Worm (Caenorhabditis elegans): ENCODE data around the gene dim-1.

dim-1 gene

DNA sequence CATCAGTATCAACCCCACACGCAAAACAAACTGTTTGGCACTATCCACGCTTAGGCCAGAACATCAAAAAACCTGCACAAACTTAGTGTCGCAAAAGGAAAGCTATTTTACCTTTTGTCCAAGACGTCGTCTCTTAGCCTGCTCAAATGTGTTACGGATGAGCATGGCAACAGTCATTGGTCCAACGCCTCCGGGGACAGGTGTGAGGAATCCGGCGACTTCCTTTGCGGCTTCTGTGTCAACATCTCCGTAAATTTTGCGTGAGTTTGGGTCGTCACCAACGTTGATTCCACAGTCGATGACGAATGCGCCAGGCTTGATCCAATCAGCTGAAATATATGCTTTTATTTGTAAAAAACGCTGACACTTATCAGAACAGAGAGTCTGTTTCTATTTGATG, 26.6 kb upstream of the dim-1 start:
- TF ChIP-seq ama-1 (optimal IDR thresholded peaks at IDR 0.05) = no peak
- TF ChIP-seq ets-7 (tag; optimal IDR thresholded peaks at IDR 0.05) = no peak
- no peak for TF ChIP-seq F13C5.2 (tag; optimal IDR thresholded peaks at IDR 0.05)
- TF ChIP-seq flt-1 (GFP tag; IDR thresholded peaks at IDR 0.05) = no peak
- no peak for TF ChIP-seq tbx-11 (GFP tag; IDR thresholded peaks at IDR 0.05)
- no peak for TF ChIP-seq tra-4 (tag; optimal IDR thresholded peaks at IDR 0.05)
- no peak for TF ChIP-seq ceh-13 (GFP tag; optimal IDR thresholded peaks at IDR 0.05)
- TF ChIP-seq aly-1 (tag; optimal IDR thresholded peaks at IDR 0.05) = no peak
- no peak for TF ChIP-seq scrt-1 (GFP tag; IDR thresholded peaks at IDR 0.05)
- no peak for TF ChIP-seq tbx-37 (GFP tag; conservative IDR thresholded peaks at IDR 0.05)
- TF ChIP-seq hnd-1 (tag; optimal IDR thresholded peaks at IDR 0.05) = no peak
- TF ChIP-seq hmbx-1 (tag; optimal IDR thresholded peaks at IDR 0.05) = no peak
- TF ChIP-seq pes-1 (GFP tag; IDR thresholded peaks at IDR 0.05) = no peak

DNA sequence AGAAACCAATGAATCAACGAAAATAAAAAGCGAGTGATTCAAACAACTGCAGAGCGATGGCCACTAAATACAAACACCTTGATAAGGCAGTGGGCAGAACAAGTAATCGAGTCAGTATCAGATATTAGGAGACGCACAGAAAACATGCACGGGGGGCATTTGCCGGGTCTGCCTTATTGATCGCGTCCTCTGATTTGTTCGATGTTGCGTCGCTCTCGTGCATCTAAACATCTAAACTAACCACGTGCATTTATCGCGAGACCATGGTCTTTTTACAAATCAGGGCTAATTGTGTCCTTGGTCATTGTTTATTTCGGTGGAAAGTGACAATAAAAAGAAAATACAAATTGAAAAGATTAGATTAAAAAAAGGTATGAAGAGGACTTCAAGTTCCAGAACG, 25.9 kb upstream of the dim-1 start, which contains the start of gene K07E3.4:
Gene K07E3.4, minus strand, starts transcription at position 100 of the 400 bp plus-strand sequence.
- no peak for TF ChIP-seq scrt-1 (GFP tag; IDR thresholded peaks at IDR 0.05)
- no peak for TF ChIP-seq tbx-11 (GFP tag; IDR thresholded peaks at IDR 0.05)
- no peak for TF ChIP-seq B0310.2 (tag; optimal IDR thresholded peaks at IDR 0.05)
- no peak for TF ChIP-seq hmbx-1 (tag; optimal IDR thresholded peaks at IDR 0.05)
- TF ChIP-seq tbx-37 (GFP tag; conservative IDR thresholded peaks at IDR 0.05) = no peak
- no peak for TF ChIP-seq ama-1 (optimal IDR thresholded peaks at IDR 0.05)
- TF ChIP-seq F13C5.2 (tag; optimal IDR thresholded peaks at IDR 0.05) = no peak
- TF ChIP-seq aly-1 (tag; optimal IDR thresholded peaks at IDR 0.05) = no peak
- TF ChIP-seq hmg-4 (GFP tag; optimal IDR thresholded peaks at IDR 0.05) = no peak
- no peak for TF ChIP-seq ceh-13 (GFP tag; optimal IDR thresholded peaks at IDR 0.05)
- TF ChIP-seq pes-1 (GFP tag; IDR thresholded peaks at IDR 0.05) = no peak

DNA sequence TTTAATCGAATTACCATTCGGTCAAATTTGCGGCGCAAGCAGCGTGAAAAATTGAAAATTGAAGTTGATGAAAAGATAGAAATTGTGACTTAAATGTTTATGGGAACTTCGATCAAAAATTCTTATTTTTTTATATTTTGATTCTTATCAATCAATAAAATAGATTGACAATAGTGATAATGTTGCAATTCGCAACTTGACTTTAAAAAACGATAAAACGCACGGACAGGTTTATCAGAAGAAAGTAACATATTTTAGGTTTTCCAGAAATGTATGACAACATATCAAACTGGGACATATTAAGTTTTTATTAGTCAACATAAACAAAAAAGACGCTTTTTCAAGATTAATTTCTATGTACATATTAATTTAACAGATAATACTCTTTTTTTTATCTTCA, 25.3 kb upstream of the dim-1 start:
- no peak for TF ChIP-seq ceh-13 (GFP tag; optimal IDR thresholded peaks at IDR 0.05)
- no peak for TF ChIP-seq aly-1 (tag; optimal IDR thresholded peaks at IDR 0.05)
- TF ChIP-seq hnd-1 (tag; optimal IDR thresholded peaks at IDR 0.05) = no peak
- TF ChIP-seq tbx-37 (GFP tag; conservative IDR thresholded peaks at IDR 0.05) = no peak
- TF ChIP-seq tra-4 (tag; optimal IDR thresholded peaks at IDR 0.05) = no peak
- TF ChIP-seq F13C5.2 (tag; optimal IDR thresholded peaks at IDR 0.05) = no peak
- no peak for TF ChIP-seq hmbx-1 (tag; optimal IDR thresholded peaks at IDR 0.05)
- TF ChIP-seq tbx-11 (GFP tag; IDR thresholded peaks at IDR 0.05) = no peak
- no peak for TF ChIP-seq hmg-4 (GFP tag; optimal IDR thresholded peaks at IDR 0.05)
- no peak for TF ChIP-seq ceh-36 (tag; optimal IDR thresholded peaks at IDR 0.05)
- no peak for TF ChIP-seq ets-7 (tag; optimal IDR thresholded peaks at IDR 0.05)
- no peak for TF ChIP-seq flt-1 (GFP tag; IDR thresholded peaks at IDR 0.05)
- no peak for TF ChIP-seq ama-1 (optimal IDR thresholded peaks at IDR 0.05)
- TF ChIP-seq sea-1 (GFP tag; conservative IDR thresholded peaks at IDR 0.05) = no peak
- no peak for TF ChIP-seq scrt-1 (GFP tag; IDR thresholded peaks at IDR 0.05)
- no peak for TF ChIP-seq B0310.2 (tag; optimal IDR thresholded peaks at IDR 0.05)
- no peak for TF ChIP-seq pes-1 (GFP tag; IDR thresholded peaks at IDR 0.05)

DNA sequence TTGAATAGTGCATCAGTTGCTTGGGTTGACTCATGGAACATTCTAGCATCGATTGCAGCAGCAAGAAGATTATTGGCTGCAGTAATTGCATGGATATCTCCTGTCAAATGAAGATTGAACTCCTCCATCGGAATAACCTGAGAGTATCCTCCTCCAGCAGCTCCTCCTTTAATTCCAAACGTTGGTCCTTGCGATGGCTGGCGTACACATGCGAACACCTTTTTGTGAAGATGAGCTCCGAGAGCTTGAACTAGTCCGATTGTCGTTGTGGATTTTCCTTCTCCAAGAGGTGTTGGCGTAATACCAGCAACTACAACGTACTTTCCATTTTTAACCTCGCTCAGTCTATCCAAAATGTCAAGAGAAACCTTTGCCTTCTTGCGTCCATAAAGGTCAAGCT, 24.7 kb upstream of the dim-1 start:
- TF ChIP-seq B0310.2 (tag; optimal IDR thresholded peaks at IDR 0.05) = no peak
- no peak for TF ChIP-seq sea-1 (GFP tag; conservative IDR thresholded peaks at IDR 0.05)
- TF ChIP-seq ceh-36 (tag; optimal IDR thresholded peaks at IDR 0.05) = no peak
- no peak for TF ChIP-seq aly-1 (tag; optimal IDR thresholded peaks at IDR 0.05)
- no peak for TF ChIP-seq hmbx-1 (tag; optimal IDR thresholded peaks at IDR 0.05)
- no peak for TF ChIP-seq hnd-1 (tag; optimal IDR thresholded peaks at IDR 0.05)
- TF ChIP-seq ets-7 (tag; optimal IDR thresholded peaks at IDR 0.05) = no peak
- no peak for TF ChIP-seq tbx-11 (GFP tag; IDR thresholded peaks at IDR 0.05)
- TF ChIP-seq ceh-13 (GFP tag; optimal IDR thresholded peaks at IDR 0.05) = no peak
- no peak for TF ChIP-seq scrt-1 (GFP tag; IDR thresholded peaks at IDR 0.05)
- no peak for TF ChIP-seq flt-1 (GFP tag; IDR thresholded peaks at IDR 0.05)
- TF ChIP-seq hmg-4 (GFP tag; optimal IDR thresholded peaks at IDR 0.05) = no peak

DNA sequence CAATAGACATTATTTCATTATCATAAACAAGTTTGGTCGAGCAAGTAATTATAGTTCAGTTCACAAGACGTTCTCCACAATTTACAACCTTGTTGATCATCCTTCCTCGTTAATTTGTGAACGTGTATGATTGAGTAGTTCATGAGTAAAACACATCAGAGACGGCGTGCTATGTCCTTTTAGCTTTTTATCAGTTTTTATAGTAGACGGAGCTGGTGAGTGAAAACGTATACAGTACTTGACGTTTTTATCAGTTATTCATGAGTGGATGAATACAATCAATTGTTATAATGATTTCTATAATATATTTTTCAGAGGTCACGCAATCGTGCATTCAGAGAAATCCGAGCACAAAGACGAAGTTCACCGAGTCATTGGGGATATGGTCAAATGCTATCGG, 20.9 kb upstream of the dim-1 start:
- no peak for TF ChIP-seq flt-1 (GFP tag; IDR thresholded peaks at IDR 0.05)
- no peak for TF ChIP-seq aly-1 (tag; optimal IDR thresholded peaks at IDR 0.05)
- no peak for TF ChIP-seq sea-1 (GFP tag; conservative IDR thresholded peaks at IDR 0.05)
- TF ChIP-seq B0310.2 (tag; optimal IDR thresholded peaks at IDR 0.05) = no peak
- TF ChIP-seq scrt-1 (GFP tag; IDR thresholded peaks at IDR 0.05) = no peak
- TF ChIP-seq tbx-37 (GFP tag; conservative IDR thresholded peaks at IDR 0.05) = no peak
- no peak for TF ChIP-seq ama-1 (optimal IDR thresholded peaks at IDR 0.05)
- TF ChIP-seq ceh-36 (tag; optimal IDR thresholded peaks at IDR 0.05) = no peak
- no peak for TF ChIP-seq ets-7 (tag; optimal IDR thresholded peaks at IDR 0.05)
- TF ChIP-seq hnd-1 (tag; optimal IDR thresholded peaks at IDR 0.05) = no peak

DNA sequence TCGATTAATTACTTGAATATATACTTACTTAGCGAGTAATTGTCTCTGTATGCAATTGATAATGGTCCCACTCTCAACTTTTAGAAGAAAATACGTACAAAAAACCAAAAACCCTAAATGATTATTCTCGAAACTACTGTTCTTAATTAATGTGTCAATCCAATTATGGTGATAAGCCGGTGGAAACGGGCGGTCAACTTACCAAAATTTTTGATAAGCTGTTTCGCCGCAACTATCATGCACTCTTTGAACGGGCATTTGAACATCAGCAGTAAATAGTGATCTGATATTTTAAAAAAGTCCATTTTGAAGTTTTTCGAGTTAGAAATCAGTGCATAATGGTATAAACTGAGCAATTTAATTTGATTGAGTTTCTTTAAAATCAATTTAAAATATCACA, 20.4 kb upstream of the dim-1 start:
- no peak for TF ChIP-seq ets-7 (tag; optimal IDR thresholded peaks at IDR 0.05)
- no peak for TF ChIP-seq aly-1 (tag; optimal IDR thresholded peaks at IDR 0.05)
- TF ChIP-seq flt-1 (GFP tag; IDR thresholded peaks at IDR 0.05) = no peak
- no peak for TF ChIP-seq B0310.2 (tag; optimal IDR thresholded peaks at IDR 0.05)
- no peak for TF ChIP-seq ceh-13 (GFP tag; optimal IDR thresholded peaks at IDR 0.05)
- no peak for TF ChIP-seq tra-4 (tag; optimal IDR thresholded peaks at IDR 0.05)
- no peak for TF ChIP-seq sea-1 (GFP tag; conservative IDR thresholded peaks at IDR 0.05)
- TF ChIP-seq pes-1 (GFP tag; IDR thresholded peaks at IDR 0.05) = no peak

DNA sequence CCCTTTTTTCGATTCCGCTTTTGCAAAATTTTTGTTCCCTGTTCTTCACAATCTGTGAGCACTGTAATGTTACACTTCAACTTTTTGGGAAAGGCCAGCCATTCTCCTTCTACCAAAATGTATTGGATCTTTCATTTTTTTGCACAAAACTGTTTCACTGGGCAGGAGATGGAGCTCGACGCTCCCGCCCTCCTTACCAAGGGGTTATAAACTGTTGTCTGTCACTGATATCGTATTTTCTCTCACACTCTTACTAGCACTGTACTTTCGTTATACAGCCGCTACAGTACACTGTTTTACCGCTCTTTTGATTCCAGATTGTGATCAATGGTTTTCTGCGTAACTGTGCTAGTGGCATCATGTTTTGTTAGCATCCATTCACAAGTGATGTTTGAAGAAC, 19.7 kb upstream of the dim-1 start, which contains the start of gene C46F2.1:
Gene C46F2.1, plus strand, starts transcription at position 301 of the 400 bp plus-strand sequence.
- TF ChIP-seq aly-1 (tag; optimal IDR thresholded peaks at IDR 0.05) = no peak
- TF ChIP-seq scrt-1 (GFP tag; IDR thresholded peaks at IDR 0.05) = no peak
- no peak for TF ChIP-seq hmg-4 (GFP tag; optimal IDR thresholded peaks at IDR 0.05)
- no peak for TF ChIP-seq ama-1 (optimal IDR thresholded peaks at IDR 0.05)
- TF ChIP-seq ets-7 (tag; optimal IDR thresholded peaks at IDR 0.05) = no peak
- no peak for TF ChIP-seq hmbx-1 (tag; optimal IDR thresholded peaks at IDR 0.05)
- no peak for TF ChIP-seq flt-1 (GFP tag; IDR thresholded peaks at IDR 0.05)
- no peak for TF ChIP-seq F13C5.2 (tag; optimal IDR thresholded peaks at IDR 0.05)

DNA sequence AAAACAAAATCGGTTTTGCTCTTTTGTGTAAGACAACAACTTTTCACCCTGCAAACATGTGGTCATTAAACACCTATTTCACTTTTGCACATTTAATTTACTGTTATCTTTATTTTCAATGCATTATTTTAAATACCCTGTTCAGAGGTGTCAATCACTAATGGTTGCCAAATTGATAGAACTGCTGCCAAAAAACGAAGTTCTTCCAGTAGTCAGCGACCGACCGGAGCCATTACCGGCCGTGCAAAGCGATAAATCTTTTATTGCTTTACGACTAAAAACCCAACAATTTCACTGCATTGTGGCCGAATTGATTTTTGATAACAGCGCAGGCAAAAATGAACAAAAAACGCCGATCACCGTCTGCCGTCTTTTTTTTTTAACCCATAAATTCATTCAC, 16.5 kb upstream of the dim-1 start:
- TF ChIP-seq tra-4 (tag; optimal IDR thresholded peaks at IDR 0.05) (no peak), ets-7 (tag; optimal IDR thresholded peaks at IDR 0.05) (no peak), F13C5.2 (tag; optimal IDR thresholded peaks at IDR 0.05) (no peak), ceh-36 (tag; optimal IDR thresholded peaks at IDR 0.05) (no peak), sea-1 (GFP tag; conservative IDR thresholded peaks at IDR 0.05) (no peak), pes-1 (GFP tag; IDR thresholded peaks at IDR 0.05) (no peak), aly-1 (tag; optimal IDR thresholded peaks at IDR 0.05) (no peak), hmbx-1 (tag; optimal IDR thresholded peaks at IDR 0.05) (no peak), hnd-1 (tag; optimal IDR thresholded peaks at IDR 0.05) (no peak), ceh-13 (GFP tag; optimal IDR thresholded peaks at IDR 0.05) (no peak), flt-1 (GFP tag; IDR thresholded peaks at IDR 0.05) (no peak), scrt-1 (GFP tag; IDR thresholded peaks at IDR 0.05) (no peak)

All from whole organism, early embryonic.